Worm (Caenorhabditis elegans) whole organism, L1 larva: ENCODE results near the gene ddx-23.

Experiments used
- alr-1 ChIP-seq: fragments of 200-800 bp; sonication (Bioruptor generic); optimal IDR thresholded peaks from 2 replicates; lab custom pipeline; 2018; ENCODE audit warnings: borderline replicate concordance, mild to moderate bottlenecking, missing genetic modification characterization, missing compliant biosample characterization
- ama-1 ChIP-seq: fragments of 150-350 bp; optimal IDR thresholded peaks from 2 replicates; lab custom pipeline; 2014
- ceh-8 ChIP-seq: fragments of 200-800 bp; sonication (Bioruptor generic); optimal IDR thresholded peaks from 2 replicates; lab custom pipeline; 2018; ENCODE audit warnings: mild to moderate bottlenecking, missing genetic modification characterization, moderate library complexity, missing compliant biosample characterization
- ceh-82 ChIP-seq, 3 experiments: fragments of 150-350 bp in 1 of 3; sonication (generic microtip) in 2 of 3; optimal IDR thresholded peaks; 2 replicates each; lab custom pipeline; 2014 to 2017; ENCODE audit warnings: missing biosample characterization in 3 of 3, missing genetic modification characterization in 3 of 3
- lir-3 ChIP-seq: sonication (generic microtip); optimal IDR thresholded peaks from 2 replicates; lab custom pipeline; 2016; ENCODE audit warnings: mild to moderate bottlenecking, missing genetic modification characterization, moderate library complexity, missing compliant biosample characterization; ENCODE audit not compliant: poor library complexity
- nhr-76 ChIP-seq: sonication (generic microtip); optimal IDR thresholded peaks from 2 replicates; lab custom pipeline; 2017; ENCODE audit warnings: missing biosample characterization, missing genetic modification characterization
- skn-1 ChIP-seq: fragments of 150-350 bp; optimal IDR thresholded peaks from 2 replicates; lab custom pipeline; 2014; ENCODE audit warnings: missing biosample characterization, missing genetic modification characterization

DNA sequence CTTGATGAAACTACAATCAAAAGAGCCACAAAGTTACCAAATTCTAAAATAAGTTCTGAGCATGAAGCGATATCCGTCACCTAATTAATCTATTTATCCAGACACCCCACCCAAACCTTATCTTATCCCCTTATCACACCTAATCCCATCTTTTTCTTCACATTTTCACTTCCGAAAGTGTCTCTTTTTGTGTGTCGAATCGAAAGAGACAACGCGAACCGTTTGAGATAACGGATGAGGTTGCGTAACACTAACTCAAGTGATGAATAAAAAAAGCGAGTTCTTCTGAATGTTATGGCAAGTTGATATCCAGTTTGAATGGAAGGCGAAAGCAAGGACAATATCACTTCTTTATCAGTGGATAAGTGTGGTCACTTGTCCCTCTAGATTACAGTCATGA lies 30.4 kb upstream of the ddx-23 start:
- TF ChIP-seq ceh-8 (GFP tag; lab: Kevin White, UChicago) (no peak), skn-1 (no peak), nhr-76 (tag; lab: Kevin White, UChicago) (no peak), lir-3 (no peak), ceh-82 (tag; optimal IDR thresholded peaks at IDR 0.05; lab: Kevin White, UChicago) (no peak), ama-1 (lab: Kevin White, UChicago) (no peak), alr-1 (tag; lab: Kevin White, UChicago) (no peak)
